Worm (Caenorhabditis elegans): ENCODE measurements around the gene best-3.

ce11 chrII:44740-45139, 32.0 kb downstream of the best-3 start, which contains the start of gene rpoa-49:
- TF ChIP-seq mdl-1 (tag; optimal IDR thresholded peaks at IDR 0.05), result no peak
- no peak for TF ChIP-seq jun-1 (tag; optimal IDR thresholded peaks at IDR 0.05)
- no peak for TF ChIP-seq hlh-11 (tag; optimal IDR thresholded peaks at IDR 0.05)
- no peak for TF ChIP-seq snpc-4 (tag; optimal IDR thresholded peaks at IDR 0.05)
- TF ChIP-seq vab-7 (GFP tag; IDR thresholded peaks at IDR 0.05), result no peak
- TF ChIP-seq unc-39 (tag; optimal IDR thresholded peaks at IDR 0.05), result no peak
- TF ChIP-seq lim-7 (GFP tag; IDR thresholded peaks at IDR 0.05), result no peak
